Worm (Caenorhabditis elegans) whole organism, young adult: ENCODE measurements around the gene taf-13.

ENCODE experiments used
- B0336.3 ChIP-seq: fragments of 200-800 bp; sonication (Bioruptor generic); IDR thresholded peaks from 2 replicates; pipeline ENCODE4 v1.3.6; 2022; ENCODE audit warnings: missing genetic modification characterization, missing compliant biosample characterization
- D2030.7 ChIP-seq: fragments of 200-800 bp; sonication (Bioruptor generic); IDR thresholded peaks from 2 replicates; pipeline ENCODE4 v1.3.6; 2022; ENCODE audit warnings: missing genetic modification reagents, missing genetic modification characterization, missing compliant biosample characterization
- F37B4.10 ChIP-seq: fragments of 200-800 bp; sonication (Bioruptor generic); IDR thresholded peaks from 2 replicates; pipeline ENCODE4 v1.3.6; 2022; ENCODE audit warnings: missing genetic modification characterization, missing compliant biosample characterization
- F49E8.2 ChIP-seq: sonication (generic microtip); optimal IDR thresholded peaks from 3 replicates; lab custom pipeline; 2017; ENCODE audit warnings: missing genetic modification characterization, mild to moderate bottlenecking, missing compliant biosample characterization, antibody characterized with exemption, moderate library complexity; ENCODE audit not compliant: insufficient read depth
- K12H6.12 ChIP-seq: fragments of 200-800 bp; sonication (Bioruptor generic); optimal IDR thresholded peaks from 2 replicates; lab custom pipeline; 2018; ENCODE audit warnings: mild to moderate bottlenecking, missing genetic modification characterization, missing compliant biosample characterization
- Y53F4B.3 ChIP-seq: fragments of 200-800 bp; sonication (Bioruptor generic); IDR thresholded peaks from 2 replicates; pipeline ENCODE4 v1.3.6; 2022; ENCODE audit warnings: missing genetic modification reagents, missing genetic modification characterization, missing compliant biosample characterization
- Y56A3A.18 ChIP-seq: fragments of 200-800 bp; sonication (Bioruptor generic); IDR thresholded peaks from 2 replicates; pipeline ENCODE4 v1.3.6; 2022; ENCODE audit warnings: missing genetic modification reagents, missing genetic modification characterization, missing compliant biosample characterization
- Y67H2A.10 ChIP-seq: fragments of 200-800 bp; sonication (Bioruptor generic); conservative IDR thresholded peaks from 2 replicates; pipeline ENCODE4 v1.3.6; 2022; ENCODE audit warnings: missing genetic modification reagents, missing genetic modification characterization, missing compliant biosample characterization
- Y95B8A.8 ChIP-seq: fragments of 200-800 bp; sonication (Bioruptor generic); IDR thresholded peaks from 2 replicates; pipeline ENCODE4 v1.3.6; 2022; ENCODE audit warnings: missing genetic modification reagents, missing genetic modification characterization, missing compliant biosample characterization
- ZK185.1 ChIP-seq: sonication (generic microtip); optimal IDR thresholded peaks from 2 replicates; lab custom pipeline; 2016; ENCODE audit warnings: mild to moderate bottlenecking, missing genetic modification characterization, missing compliant biosample characterization; ENCODE audit not compliant: poor library complexity, severe bottlenecking
- atf-7 ChIP-seq: sonication (generic microtip); optimal IDR thresholded peaks from 2 replicates; lab custom pipeline; 2017; ENCODE audit warnings: mild to moderate bottlenecking, missing genetic modification characterization, missing compliant biosample characterization
- cebp-1 ChIP-seq, 2 experiments: fragments of 200-800 bp in 1 of 2; sonication (Bioruptor generic) in 1 of 2; sonication (generic microtip) in 1 of 2; IDR thresholded peaks in 1 of 2; optimal IDR thresholded peaks in 1 of 2; 2 replicates each; pipeline versions ENCODE4 v1.3.6 to Lab custom; 2017 to 2022; ENCODE audit warnings: missing compliant biosample characterization in 2 of 2, missing genetic modification characterization in 2 of 2, mild to moderate bottlenecking in 1 of 2, missing genetic modification reagents in 1 of 2, moderate library complexity in 1 of 2
- ceh-27 ChIP-seq: fragments of 200-800 bp; sonication (Bioruptor generic); optimal IDR thresholded peaks from 2 replicates; lab custom pipeline; 2018; ENCODE audit warnings: mild to moderate bottlenecking, missing genetic modification characterization, moderate library complexity, missing compliant biosample characterization
- ceh-40 ChIP-seq: fragments of 200-800 bp; sonication (Bioruptor generic); IDR thresholded peaks from 2 replicates; pipeline ENCODE4 v1.3.6; 2022; ENCODE audit warnings: missing genetic modification characterization, missing compliant biosample characterization
- ceh-79 ChIP-seq: sonication (generic microtip); optimal IDR thresholded peaks from 2 replicates; lab custom pipeline; 2017; ENCODE audit warnings: mild to moderate bottlenecking, missing genetic modification characterization, missing compliant biosample characterization
- ceh-91 ChIP-seq: fragments of 200-800 bp; sonication (Bioruptor generic); IDR thresholded peaks from 2 replicates; pipeline ENCODE4 v1.3.6; 2022; ENCODE audit warnings: missing genetic modification reagents, missing genetic modification characterization, missing compliant biosample characterization
- die-1 ChIP-seq: sonication (generic microtip); optimal IDR thresholded peaks from 2 replicates; lab custom pipeline; 2016; ENCODE audit warnings: missing genotype, mild to moderate bottlenecking, missing genetic modification characterization, missing compliant biosample characterization
- dox-1 ChIP-seq: fragments of 200-800 bp; sonication (Bioruptor generic); IDR thresholded peaks from 2 replicates; pipeline ENCODE4 v1.3.6; 2022; ENCODE audit warnings: missing genetic modification reagents, missing genetic modification characterization, missing compliant biosample characterization
- dpl-1 ChIP-seq: fragments of 150-350 bp; optimal IDR thresholded peaks from 2 replicates; lab custom pipeline; 2014; ENCODE audit warnings: missing biosample characterization, missing genetic modification reagents, missing genetic modification characterization
- egl-44 ChIP-seq: fragments of 200-800 bp; sonication (Bioruptor generic); IDR thresholded peaks from 2 replicates; pipeline ENCODE4 v1.3.6; 2022; ENCODE audit warnings: missing genetic modification reagents, missing genetic modification characterization, missing compliant biosample characterization
- egrh-3 ChIP-seq: fragments of 200-800 bp; sonication (Bioruptor generic); IDR thresholded peaks from 2 replicates; pipeline ENCODE4 v1.3.6; 2022; ENCODE audit warnings: missing genetic modification reagents, missing genetic modification characterization, missing compliant biosample characterization
- hmg-20 ChIP-seq: fragments of 200-800 bp; sonication (Bioruptor generic); IDR thresholded peaks from 2 replicates; pipeline ENCODE4 v1.3.6; 2022; ENCODE audit warnings: missing genetic modification reagents, missing genetic modification characterization, missing compliant biosample characterization
- lag-1 ChIP-seq: fragments of 200-800 bp; sonication (Bioruptor generic); IDR thresholded peaks from 2 replicates; pipeline ENCODE4 v1.3.6; 2022; ENCODE audit warnings: missing genetic modification reagents, missing genetic modification characterization, missing compliant biosample characterization
- let-607 ChIP-seq, 2 experiments: fragments of 200-800 bp in 1 of 2; sonication (Bioruptor generic) in 1 of 2; sonication (generic microtip) in 1 of 2; optimal IDR thresholded peaks; 2 replicates each; lab custom pipeline; 2016 to 2018; ENCODE audit warnings: mild to moderate bottlenecking in 2 of 2, missing compliant biosample characterization in 2 of 2, missing genetic modification characterization in 2 of 2, moderate library complexity in 2 of 2, missing genotype in 1 of 2
- lin-26 ChIP-seq: fragments of 200-800 bp; sonication (Bioruptor generic); IDR thresholded peaks from 2 replicates; pipeline ENCODE4 v1.3.6; 2022; ENCODE audit warnings: missing genetic modification reagents, missing genetic modification characterization, missing compliant biosample characterization
- lin-54 ChIP-seq: fragments of 200-800 bp; sonication (Bioruptor generic); optimal IDR thresholded peaks from 2 replicates; lab custom pipeline; 2018; ENCODE audit warnings: mild to moderate bottlenecking, missing genetic modification characterization, missing compliant biosample characterization
- lsl-1 ChIP-seq: fragments of 200-800 bp; sonication (Bioruptor generic); optimal IDR thresholded peaks from 2 replicates; lab custom pipeline; 2018; ENCODE audit warnings: mild to moderate bottlenecking, missing genetic modification characterization, moderate library complexity, missing compliant biosample characterization
- madf-10 ChIP-seq: sonication (generic microtip); optimal IDR thresholded peaks from 2 replicates; lab custom pipeline; 2016; ENCODE audit warnings: mild to moderate bottlenecking, missing genetic modification characterization, missing compliant biosample characterization
- madf-6 ChIP-seq: fragments of 200-800 bp; sonication (Bioruptor generic); IDR thresholded peaks from 2 replicates; pipeline ENCODE4 v1.3.6; 2022; ENCODE audit warnings: missing genetic modification reagents, missing genetic modification characterization, missing compliant biosample characterization
- madf-8 ChIP-seq: fragments of 200-800 bp; sonication (Bioruptor generic); conservative IDR thresholded peaks from 2 replicates; pipeline ENCODE4 v1.3.6; 2022; ENCODE audit warnings: missing genetic modification reagents, missing genetic modification characterization, missing compliant biosample characterization
- mel-28 ChIP-seq: sonication (generic microtip); optimal IDR thresholded peaks from 2 replicates; lab custom pipeline; 2016; ENCODE audit warnings: borderline replicate concordance, mild to moderate bottlenecking, missing genetic modification characterization, missing compliant biosample characterization
- mes-4 ChIP-seq: sonication (generic microtip); optimal IDR thresholded peaks from 2 replicates; lab custom pipeline; 2016; ENCODE audit warnings: missing genotype, missing genetic modification characterization, missing compliant biosample characterization
- nfya-1 ChIP-seq: sonication (generic microtip); optimal IDR thresholded peaks from 2 replicates; lab custom pipeline; 2017; ENCODE audit warnings: antibody characterized with exemption, missing compliant biosample characterization, missing genetic modification characterization, borderline replicate concordance; ENCODE audit not compliant: insufficient read depth
- nfyb-1 ChIP-seq: fragments of 200-800 bp; sonication (Bioruptor generic); IDR thresholded peaks from 2 replicates; pipeline ENCODE4 v1.3.6; 2022; ENCODE audit warnings: missing genetic modification reagents, missing genetic modification characterization, missing compliant biosample characterization
- nhr-120 ChIP-seq: fragments of 200-800 bp; sonication (Bioruptor generic); IDR thresholded peaks from 2 replicates; pipeline ENCODE4 v1.3.6; 2022; ENCODE audit warnings: missing genetic modification characterization, missing compliant biosample characterization
- nhr-179 ChIP-seq: sonication (generic microtip); optimal IDR thresholded peaks from 2 replicates; lab custom pipeline; 2016; ENCODE audit warnings: mild to moderate bottlenecking, missing genetic modification characterization, missing compliant biosample characterization
- nhr-27 ChIP-seq: fragments of 200-800 bp; sonication (Bioruptor generic); optimal IDR thresholded peaks from 2 replicates; lab custom pipeline; 2018; ENCODE audit warnings: mild to moderate bottlenecking, missing genetic modification characterization, moderate library complexity, missing compliant biosample characterization
- rec-8 ChIP-seq, 2 experiments: sonication (generic microtip); optimal IDR thresholded peaks; 2 replicates each; lab custom pipeline; 2016; ENCODE audit warnings: mild to moderate bottlenecking in 2 of 2, missing genetic modification characterization in 2 of 2, missing genetic modification reagents in 2 of 2, missing genotype in 2 of 2, missing biosample characterization in 1 of 2, missing compliant biosample characterization in 1 of 2, moderate library complexity in 1 of 2
- rpc-1 ChIP-seq, 2 experiments: fragments of 150-350 bp in 1 of 2; sonication (generic microtip) in 1 of 2; optimal IDR thresholded peaks; 2 replicates each; lab custom pipeline; 2014 to 2018; ENCODE audit warnings: missing biosample characterization in 1 of 2, missing genetic modification characterization in 1 of 2, missing genetic modification reagents in 1 of 2, missing genotype in 1 of 2
- sdz-38 ChIP-seq: sonication (generic microtip); optimal IDR thresholded peaks from 2 replicates; lab custom pipeline; 2016; ENCODE audit warnings: missing genotype, missing genetic modification characterization, missing compliant biosample characterization
- snpc-1.3 ChIP-seq: sonication (generic microtip); optimal IDR thresholded peaks from 2 replicates; lab custom pipeline; 2017; ENCODE audit warnings: missing genetic modification characterization, mild to moderate bottlenecking, missing compliant biosample characterization, antibody characterized with exemption, moderate library complexity, missing genotype, missing genetic modification reagents; ENCODE audit not compliant: insufficient read depth
- somi-1 ChIP-seq: fragments of 200-800 bp; sonication (Bioruptor generic); optimal IDR thresholded peaks from 2 replicates; lab custom pipeline; 2018; ENCODE audit warnings: mild to moderate bottlenecking, missing genetic modification characterization, missing compliant biosample characterization
- sptf-2 ChIP-seq: fragments of 200-800 bp; sonication (Bioruptor generic); optimal IDR thresholded peaks from 2 replicates; lab custom pipeline; 2018; ENCODE audit warnings: mild to moderate bottlenecking, missing genetic modification characterization, missing compliant biosample characterization
- tbx-9 ChIP-seq: sonication (generic microtip); optimal IDR thresholded peaks from 2 replicates; lab custom pipeline; 2016; ENCODE audit warnings: borderline replicate concordance, missing genetic modification characterization, inconsistent platforms, missing compliant biosample characterization
- tlf-1 ChIP-seq: fragments of 200-800 bp; sonication (Bioruptor generic); optimal IDR thresholded peaks from 2 replicates; lab custom pipeline; 2018; ENCODE audit warnings: mild to moderate bottlenecking, missing genetic modification characterization, missing compliant biosample characterization
- unc-62 ChIP-seq: fragments of 150-350 bp; optimal IDR thresholded peaks from 2 replicates; lab custom pipeline; 2014; ENCODE audit warnings: missing biosample characterization, missing genetic modification reagents, missing genetic modification characterization
- ztf-18 ChIP-seq: sonication (generic microtip); optimal IDR thresholded peaks from 2 replicates; lab custom pipeline; 2016; ENCODE audit warnings: missing genotype, mild to moderate bottlenecking, missing genetic modification characterization, missing compliant biosample characterization

The taf-13 gene

ce11 chrII:10558962-10559415 is 46.4 kb downstream of the taf-13 start (continued):
- TF ChIP-seq madf-10 (tag; lab: Kevin White, UChicago) (no peak), ceh-40 (GFP tag; lab: Robert Waterston, UW) (no peak), nhr-120 (no peak), dpl-1 (GFP tag; lab: Kevin White, UChicago) (no peak), F49E8.2 (no peak), nfyb-1 (0 out of 2 replicates have a peak, but pooled peaks have one; percentile 50), Y95B8A.8 (0 out of 2 replicates have a peak, but pooled peaks have one; percentile 24), nhr-27 (tag; lab: Kevin White, UChicago) (no peak), let-607 (tag; optimal IDR thresholded peaks at IDR 0.05; lab: Kevin White, UChicago) (no peak), unc-62 (no peak), mes-4 (tag; lab: Kevin White, UChicago) (no peak), nhr-179 (no peak), tbx-9 (tag; lab: Kevin White, UChicago) (no peak), Y53F4B.3 (GFP tag; lab: Robert Waterston, UW) (no peak), egl-44 (no peak), ceh-91 (GFP tag; lab: Robert Waterston, UW) (no peak), tlf-1 (no peak), lin-26 (GFP tag; lab: Robert Waterston, UW) (peak; percentile 28; the same call in 1 of the 2 replicates), F37B4.10 (no peak), ztf-18 (no peak), madf-6 (GFP tag; lab: Robert Waterston, UW) (0 out of 2 replicates have a peak, but pooled peaks have one; percentile 21), hmg-20 (GFP tag; lab: Robert Waterston, UW) (no peak), Y56A3A.18 (no peak), egrh-3 (GFP tag; lab: Robert Waterston, UW) (no peak), rpc-1 (optimal IDR thresholded peaks at IDR 0.05; lab: Kevin White, UChicago) (no peak), rpc-1 (tag; optimal IDR thresholded peaks at IDR 0.05; lab: Kevin White, UChicago) (no peak), lsl-1 (no peak), ceh-27 (GFP tag; lab: Kevin White, UChicago) (no peak), sptf-2 (GFP tag; lab: Kevin White, UChicago) (no peak), dox-1 (peak; percentile 53; the same call in 1 of the 2 replicates), die-1 (tag; lab: Kevin White, UChicago) (no peak), mel-28 (no peak), ceh-79 (tag; lab: Kevin White, UChicago) (no peak), Y67H2A.10 (GFP tag; lab: Robert Waterston, UW) (no peak), lin-54 (GFP tag; lab: Kevin White, UChicago) (no peak), madf-8 (GFP tag; lab: Robert Waterston, UW) (no peak), B0336.3 (no peak; the same call in 1 of the 2 replicates), K12H6.12 (no peak), ZK185.1 (tag; lab: Kevin White, UChicago) (no peak), sdz-38 (tag; lab: Kevin White, UChicago) (no peak), D2030.7 (no peak), nfya-1 (tag; lab: Kevin White, UChicago) (no peak), rec-8 (tag; optimal IDR thresholded peaks at IDR 0.05; lab: Kevin White, UChicago) (no peak), snpc-1.3 (tag; lab: Kevin White, UChicago) (no peak), somi-1 (peak; percentile 43), lag-1 (GFP tag; lab: Robert Waterston, UW) (no peak), cebp-1 (GFP tag; IDR thresholded peaks at IDR 0.05; lab: Robert Waterston, UW) (no peak), cebp-1 (tag; optimal IDR thresholded peaks at IDR 0.05; lab: Kevin White, UChicago) (peak; percentile 74), atf-7 (tag; lab: Kevin White, UChicago) (no peak)
